Worm (Caenorhabditis elegans): ENCODE data around the gene Y38E10A.17.

DNA sequence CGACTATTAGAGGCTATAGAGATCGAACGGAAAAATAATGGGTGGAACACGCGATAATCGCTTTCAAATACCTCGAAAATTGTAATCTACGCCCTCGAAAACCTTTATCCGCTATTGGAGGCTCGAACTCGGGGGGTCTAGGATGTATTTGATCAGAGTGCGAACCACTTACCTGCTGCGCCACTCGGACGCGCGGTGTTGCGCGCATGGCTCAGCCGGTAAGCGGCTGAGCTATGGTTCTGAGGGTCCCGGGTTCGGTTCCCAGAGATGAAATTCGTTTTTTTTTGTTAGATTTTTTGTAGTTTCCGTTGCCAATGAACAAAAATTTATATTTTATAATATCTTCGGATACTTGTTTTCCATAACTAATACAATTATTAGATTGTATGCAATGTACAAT lies 33.5 kb upstream of the Y38E10A.17 start:
- TF ChIP-seq lsy-2 (tag; optimal IDR thresholded peaks at IDR 0.05) (no peak), elt-1 (tag; optimal IDR thresholded peaks at IDR 0.05) (no peak), unc-55 (GFP tag; optimal IDR thresholded peaks at IDR 0.05) (no peak), unc-62 (GFP tag; optimal IDR thresholded peaks at IDR 0.05) (no peak), ama-1 (optimal IDR thresholded peaks at IDR 0.05) (no peak), peb-1 (tag; optimal IDR thresholded peaks at IDR 0.05) (no peak), nhr-237 (tag; optimal IDR thresholded peaks at IDR 0.05) (no peak)
